Worm (Caenorhabditis elegans) whole organism, L4 larva: Measurements from ENCODE around the gene C31C9.7.
A peak's percentile ranks its signal among the peaks of the same experiment; 100 is the strongest.
"Not testable (repeated sequence)": the region's sequence is repeated elsewhere in the genome, so short reads cannot be mapped to it uniquely, and the experiment has no call there.

ENCODE experiments used
- D1046.2 ChIP-seq: fragments of 200-800 bp; sonication (Bioruptor generic); IDR thresholded peaks from 2 replicates; pipeline ENCODE4 v1.3.6; 2022; ENCODE audit warnings: missing genetic modification characterization, missing compliant biosample characterization
- F26F4.8 ChIP-seq: fragments of 200-800 bp; sonication (Bioruptor generic); conservative IDR thresholded peaks from 2 replicates; pipeline ENCODE4 v1.3.6; 2022; ENCODE audit warnings: missing genetic modification characterization, missing compliant biosample characterization
- F44E2.7 ChIP-seq: fragments of 200-800 bp; sonication (Bioruptor generic); IDR thresholded peaks from 2 replicates; pipeline ENCODE4 v2.1.2; 2022; ENCODE audit warnings: missing genetic modification characterization, missing compliant biosample characterization
- Y5F2A.4 ChIP-seq: fragments of 200-800 bp; sonication (Bioruptor generic); optimal IDR thresholded peaks from 2 replicates; lab custom pipeline; 2018; ENCODE audit warnings: mild to moderate bottlenecking, missing genetic modification characterization, missing compliant biosample characterization
- Y75B8A.6 ChIP-seq: fragments of 200-800 bp; sonication (Bioruptor generic); IDR thresholded peaks from 2 replicates; pipeline ENCODE4 v1.3.6; 2022; ENCODE audit warnings: missing genetic modification reagents, missing genetic modification characterization, missing compliant biosample characterization
- aha-1 ChIP-seq: fragments of 150-350 bp; peaks from one replicate; lab custom pipeline; 2014; ENCODE audit warnings: missing biosample characterization, missing genetic modification characterization
- arid-1 ChIP-seq: fragments of 200-800 bp; sonication (Bioruptor generic); conservative IDR thresholded peaks from 2 replicates; pipeline ENCODE4 v1.3.6; 2022; ENCODE audit warnings: missing genetic modification reagents, missing genetic modification characterization, missing compliant biosample characterization
- ceh-32 ChIP-seq: sonication (generic microtip); optimal IDR thresholded peaks from 2 replicates; lab custom pipeline; 2016; ENCODE audit warnings: mild to moderate bottlenecking, missing genetic modification characterization, missing compliant biosample characterization; ENCODE audit not compliant: poor library complexity
- ceh-82 ChIP-seq: sonication (generic microtip); optimal IDR thresholded peaks from 2 replicates; lab custom pipeline; 2017; ENCODE audit warnings: missing biosample characterization, missing genetic modification characterization
- ctbp-1 ChIP-seq: fragments of 200-800 bp; sonication (Bioruptor generic); IDR thresholded peaks from 2 replicates; pipeline ENCODE4 v1.3.6; 2022; ENCODE audit warnings: missing genetic modification reagents, missing genetic modification characterization, missing compliant biosample characterization
- dmd-6 ChIP-seq: fragments of 200-800 bp; sonication (Bioruptor generic); IDR thresholded peaks from 2 replicates; pipeline ENCODE4 v1.3.6; 2022; ENCODE audit warnings: missing genetic modification reagents, missing genetic modification characterization, missing compliant biosample characterization
- dmd-8 ChIP-seq: fragments of 200-800 bp; sonication (Bioruptor generic); IDR thresholded peaks from 2 replicates; pipeline ENCODE4 v1.3.6; 2022; ENCODE audit warnings: missing genetic modification characterization, missing compliant biosample characterization
- dmd-9 ChIP-seq: fragments of 200-800 bp; sonication (Bioruptor generic); IDR thresholded peaks from 2 replicates; pipeline ENCODE4 v1.3.6; 2022; ENCODE audit warnings: missing genetic modification reagents, missing genetic modification characterization, missing compliant biosample characterization
- duxl-1 ChIP-seq: sonication (generic microtip); optimal IDR thresholded peaks from 2 replicates; lab custom pipeline; 2016; ENCODE audit warnings: mild to moderate bottlenecking, missing genetic modification characterization, moderate library complexity, missing compliant biosample characterization; ENCODE audit not compliant: poor library complexity
- dve-1 ChIP-seq: sonication (generic microtip); optimal IDR thresholded peaks from 2 replicates; lab custom pipeline; 2017; ENCODE audit warnings: antibody characterized with exemption, mild to moderate bottlenecking, missing genetic modification characterization, missing compliant biosample characterization; ENCODE audit not compliant: insufficient read depth
- egl-43 ChIP-seq: fragments of 200-800 bp; sonication (Bioruptor generic); IDR thresholded peaks from 2 replicates; pipeline ENCODE4 v1.3.6; 2022; ENCODE audit warnings: missing genetic modification reagents, missing genetic modification characterization, missing compliant biosample characterization
- hlh-11 ChIP-seq: fragments of 200-800 bp; sonication (Bioruptor generic); optimal IDR thresholded peaks from 2 replicates; lab custom pipeline; 2018; ENCODE audit warnings: mild to moderate bottlenecking, missing genetic modification characterization, missing compliant biosample characterization
- hlh-30 ChIP-seq: sonication (generic microtip); optimal IDR thresholded peaks from 2 replicates; lab custom pipeline; 2017; ENCODE audit warnings: antibody characterized with exemption, mild to moderate bottlenecking, missing genetic modification characterization, missing compliant biosample characterization; ENCODE audit not compliant: insufficient read depth
- hmg-1.1 ChIP-seq: fragments of 200-800 bp; sonication (Bioruptor generic); IDR thresholded peaks from 2 replicates; pipeline ENCODE4 v1.3.6; 2022; ENCODE audit warnings: missing genetic modification reagents, missing genetic modification characterization, missing compliant biosample characterization
- lim-7 ChIP-seq: fragments of 200-800 bp; sonication (Bioruptor generic); IDR thresholded peaks from 2 replicates; pipeline ENCODE4 v1.3.6; 2022; ENCODE audit warnings: missing genetic modification characterization, missing compliant biosample characterization
- lin-38 ChIP-seq: fragments of 200-800 bp; sonication (Bioruptor generic); IDR thresholded peaks from 2 replicates; pipeline ENCODE4 v1.3.6; 2022; ENCODE audit warnings: missing genetic modification reagents, missing genetic modification characterization, missing compliant biosample characterization
- lin-39 ChIP-seq: fragments of 150-350 bp; optimal IDR thresholded peaks from 2 replicates; lab custom pipeline; 2014; ENCODE audit warnings: missing biosample characterization, missing genetic modification reagents, missing genetic modification characterization
- lsy-2 ChIP-seq, 2 experiments: fragments of 150-350 bp in 1 of 2; sonication (generic microtip) in 1 of 2; optimal IDR thresholded peaks; 2 replicates each; lab custom pipeline; 2014 to 2017; ENCODE audit warnings: missing biosample characterization in 2 of 2, missing genetic modification characterization in 2 of 2
- madf-5 ChIP-seq, 2 experiments: fragments of 200-800 bp; sonication (Bioruptor generic); IDR thresholded peaks; 2 replicates each; pipeline ENCODE4 v1.3.6; 2022; ENCODE audit warnings: missing compliant biosample characterization in 2 of 2, missing genetic modification characterization in 2 of 2
- mdl-1 ChIP-seq, 2 experiments: fragments of 150-350 bp in 1 of 2; sonication (generic microtip) in 1 of 2; optimal IDR thresholded peaks; 2 replicates each; lab custom pipeline; 2014 to 2017; ENCODE audit warnings: missing biosample characterization in 2 of 2, missing genetic modification characterization in 2 of 2
- nhr-237 ChIP-seq: sonication (generic microtip); optimal IDR thresholded peaks from 2 replicates; lab custom pipeline; 2017; ENCODE audit warnings: missing biosample characterization, missing genetic modification characterization
- nhr-28 ChIP-seq: fragments of 150-350 bp; optimal IDR thresholded peaks from 2 replicates; lab custom pipeline; 2014; ENCODE audit warnings: missing biosample characterization, missing genetic modification characterization
- nhr-42 ChIP-seq: fragments of 200-800 bp; sonication (Bioruptor generic); IDR thresholded peaks from 2 replicates; pipeline ENCODE4 v1.3.6; 2022; ENCODE audit warnings: missing genetic modification characterization, missing compliant biosample characterization
- nhr-48 ChIP-seq: sonication (generic microtip); optimal IDR thresholded peaks from 2 replicates; lab custom pipeline; 2016; ENCODE audit warnings: mild to moderate bottlenecking, missing genetic modification characterization, missing compliant biosample characterization
- pha-4 ChIP-seq, 2 experiments: fragments of 150-350 bp in 1 of 2; fragments of 200-800 bp in 1 of 2; sonication (Bioruptor generic) in 1 of 2; IDR thresholded peaks in 1 of 2; optimal IDR thresholded peaks in 1 of 2; 2 replicates each; pipeline versions ENCODE4 v1.3.6 to Lab custom; 2014 to 2022; ENCODE audit warnings: missing genetic modification characterization in 2 of 2, missing genetic modification reagents in 2 of 2, missing biosample characterization in 1 of 2, missing compliant biosample characterization in 1 of 2
- saeg-2 ChIP-seq: fragments of 200-800 bp; sonication (Bioruptor generic); IDR thresholded peaks from 2 replicates; pipeline ENCODE4 v1.3.6; 2022; ENCODE audit warnings: missing genetic modification reagents, missing genetic modification characterization, missing compliant biosample characterization
- set-16 ChIP-seq: fragments of 200-800 bp; sonication (Bioruptor generic); IDR thresholded peaks from 2 replicates; pipeline ENCODE4 v1.3.6; 2022; ENCODE audit warnings: missing genetic modification reagents, missing genetic modification characterization, missing compliant biosample characterization
- snpc-1.2 ChIP-seq: fragments of 200-800 bp; sonication (Bioruptor generic); IDR thresholded peaks from 2 replicates; pipeline ENCODE4 v1.3.6; 2022; ENCODE audit warnings: missing genetic modification reagents, missing genetic modification characterization, missing compliant biosample characterization
- tra-1 ChIP-seq: fragments of 200-800 bp; sonication (Bioruptor generic); IDR thresholded peaks from 2 replicates; pipeline ENCODE4 v1.3.6; 2022; ENCODE audit warnings: missing genetic modification reagents, missing genetic modification characterization, missing compliant biosample characterization
- unc-130 ChIP-seq: sonication (generic microtip); optimal IDR thresholded peaks from 2 replicates; lab custom pipeline; 2016; ENCODE audit warnings: missing genetic modification reagents, missing genetic modification characterization, missing compliant biosample characterization
- unc-62 ChIP-seq, 3 experiments: fragments of 150-350 bp in 1 of 3; sonication (generic microtip); optimal IDR thresholded peaks in 2 of 3; peaks in 1 of 3; 1 replicate in 1 of 3; 2 replicates in 2 of 3; lab custom pipeline; 2014 to 2017; ENCODE audit warnings: missing biosample characterization in 3 of 3, missing genetic modification characterization in 3 of 3, missing genetic modification reagents in 3 of 3, missing genotype in 1 of 3
- vab-7 ChIP-seq: fragments of 200-800 bp; sonication (Bioruptor generic); IDR thresholded peaks from 2 replicates; pipeline ENCODE4 v1.3.6; 2022; ENCODE audit warnings: missing genetic modification reagents, missing genetic modification characterization, missing compliant biosample characterization
- zag-1 ChIP-seq: fragments of 150-350 bp; optimal IDR thresholded peaks from 2 replicates; lab custom pipeline; 2014; ENCODE audit warnings: missing biosample characterization, missing genetic modification characterization

The C31C9.7 gene

ce11 chrII:13641311-13641710 lies 27.6 kb upstream of the C31C9.7 start, which contains the start of gene fbxa-167:
Gene fbxa-167, plus strand, starts transcription at chrII:13641489.
- TF ChIP-seq Y5F2A.4 (no peak), unc-62 (GFP tag; optimal IDR thresholded peaks at IDR 0.05 in 1 of 2; lab: Kevin White, UChicago) (peak in 1 of 2 experiments; percentile 32), unc-62 (tag; optimal IDR thresholded peaks at IDR 0.05; lab: Kevin White, UChicago) (no peak), lsy-2 (tag; optimal IDR thresholded peaks at IDR 0.05; lab: Kevin White, UChicago) (peak in 1 of 2 experiments; percentile 15), madf-5 (GFP tag; IDR thresholded peaks at IDR 0.05; lab: Robert Waterston, UW) (no peak), aha-1 (tag; lab: Kevin White, UChicago) (peak; percentile 16)

DNA sequence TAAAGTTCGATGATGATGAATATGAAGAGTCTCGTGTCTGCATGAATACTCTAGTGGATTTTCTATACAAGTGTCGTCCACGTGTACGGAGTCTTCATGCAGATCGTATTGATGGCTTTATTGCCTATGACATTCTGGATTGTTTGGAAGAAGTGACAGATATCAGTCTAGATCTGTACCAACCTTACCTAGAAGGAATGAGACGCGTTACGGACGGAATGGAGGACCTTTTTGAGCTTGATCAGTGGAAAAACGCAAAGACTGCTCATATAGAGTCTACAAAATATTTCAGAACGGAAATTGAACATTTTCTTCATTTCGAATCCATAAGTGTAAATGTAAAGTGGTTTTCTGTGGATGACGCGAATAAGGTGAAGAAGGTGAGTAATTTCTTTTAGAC lies 20.7 kb upstream of the C31C9.7 start, which contains the start of gene fbxa-169:
Gene fbxa-169, plus strand, starts transcription at position 301 of the 400 bp plus-strand sequence.
- TF ChIP-seq aha-1 (tag; lab: Kevin White, UChicago) (peak; percentile 83), lin-39 (tag; lab: Kevin White, UChicago) (no peak), zag-1 (tag; lab: Kevin White, UChicago) (no peak), ceh-32 (tag; lab: Kevin White, UChicago) (no peak)

DNA sequence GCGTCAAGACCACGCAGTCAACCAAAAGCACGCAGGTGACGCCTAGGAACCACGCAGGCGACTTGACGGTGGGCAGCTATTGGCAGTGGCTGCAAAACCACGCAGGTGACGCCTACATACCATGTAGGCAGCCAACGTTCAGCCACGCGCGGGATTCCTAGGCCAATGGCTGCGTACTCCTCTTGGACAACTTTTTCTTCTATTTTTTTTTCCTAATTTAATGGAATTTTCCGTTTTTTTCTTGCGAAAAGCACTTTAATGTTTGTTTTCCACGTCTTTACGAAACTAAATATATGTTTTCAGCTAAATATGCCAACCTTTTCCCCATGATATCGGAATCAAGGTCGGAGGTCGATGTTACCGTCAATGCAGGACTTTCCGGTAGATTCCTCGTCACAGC lies 14.2 kb upstream of the C31C9.7 start, which contains the start of gene C31C9.9:
Gene C31C9.9, plus strand, starts transcription at position 301 of the 400 bp plus-strand sequence.
- peak; percentile 55 for TF ChIP-seq set-16 (GFP tag; lab: Robert Waterston, UW)

ce11 chrII:13658424-13658823 lies 10.5 kb upstream of the C31C9.7 start:
- TF ChIP-seq pha-4 (GFP tag; IDR thresholded peaks at IDR 0.05; lab: Robert Waterston, UW) = peak; percentile 79
- not testable (repeated sequence) for TF ChIP-seq pha-4 (tag; optimal IDR thresholded peaks at IDR 0.05; lab: Kevin White, UChicago)
- peak; percentile 60; the same call in 1 of the 2 replicates for TF ChIP-seq lin-38 (GFP tag; lab: Robert Waterston, UW)
- TF ChIP-seq F26F4.8 (GFP tag; lab: Robert Waterston, UW) = peak; percentile 77; the same call in 1 of the 2 replicates
- peak; percentile 49; the same call in 1 of the 2 replicates for TF ChIP-seq vab-7
- 0 out of 2 replicates have a peak, but pooled peaks have one; percentile 50 for TF ChIP-seq D1046.2 (GFP tag; lab: Robert Waterston, UW)
- peak; percentile 70; the same call in 1 of the 2 replicates for TF ChIP-seq dmd-8 (GFP tag; lab: Robert Waterston, UW)
- TF ChIP-seq tra-1 = peak; percentile 68; the same call in 1 of the 2 replicates
- TF ChIP-seq egl-43 = peak; percentile 77
- TF ChIP-seq hmg-1.1 = peak; percentile 33; the same call in 1 of the 2 replicates
- TF ChIP-seq lim-7 = peak; percentile 88
- TF ChIP-seq snpc-1.2 (GFP tag; lab: Robert Waterston, UW) = 0 out of 2 replicates have a peak, but pooled peaks have one; percentile 43
- TF ChIP-seq F44E2.7 (GFP tag; lab: Robert Waterston, UW) = peak; percentile 61; the same call in 1 of the 2 replicates
- peak; percentile 35; the same call in 1 of the 2 replicates for TF ChIP-seq Y75B8A.6 (GFP tag; lab: Robert Waterston, UW)
- TF ChIP-seq arid-1 (GFP tag; lab: Robert Waterston, UW) = peak; percentile 79
- 0 out of 2 replicates have a peak, but pooled peaks have one; percentile 18 for TF ChIP-seq dmd-6 (GFP tag; lab: Robert Waterston, UW)
- TF ChIP-seq ctbp-1 = 0 out of 2 replicates have a peak, but pooled peaks have one; percentile 50
- TF ChIP-seq, all 104 proteins: peak for 16; not testable (repeated sequence) for 88

- peak; percentile 74 for TF ChIP-seq dmd-6 (GFP tag; lab: Robert Waterston, UW)
- TF ChIP-seq, all 104 proteins: peak for 1; not testable (repeated sequence) for 103
Measured at ce11 chrII:13661990-13662389, 6.9 kb upstream of the C31C9.7 start, which contains the start of gene C31C9.6. Gene C31C9.6, minus strand, starts transcription at chrII:13662090.

DNA sequence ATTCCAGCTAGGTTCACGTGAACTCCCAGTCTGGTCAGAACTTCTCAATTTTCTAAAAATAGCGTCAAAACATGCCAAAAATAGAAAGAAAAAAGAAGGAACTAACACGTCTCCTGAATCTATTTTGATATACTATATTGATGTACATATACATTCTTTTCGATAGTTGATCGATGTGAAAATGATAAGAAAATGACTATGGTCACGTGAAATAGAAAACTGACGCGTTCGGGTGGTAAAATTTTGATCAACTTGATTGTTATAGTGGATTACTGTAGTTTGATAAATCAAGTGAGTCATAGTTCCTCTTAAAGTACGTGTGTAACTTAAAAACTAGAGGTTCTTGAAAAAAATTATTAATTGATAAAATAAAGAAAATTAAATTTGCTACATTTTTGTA lies 4.5 kb upstream of the C31C9.7 start:
- TF ChIP-seq zag-1 (tag; lab: Kevin White, UChicago) (no peak), nhr-42 (no peak), nhr-48 (tag; lab: Kevin White, UChicago) (peak; percentile 60), hlh-30 (tag; lab: Kevin White, UChicago) (peak; percentile 36), dmd-9 (GFP tag; lab: Robert Waterston, UW) (no peak), lin-39 (tag; lab: Kevin White, UChicago) (no peak), saeg-2 (GFP tag; lab: Robert Waterston, UW) (no peak), dve-1 (tag; lab: Kevin White, UChicago) (peak; percentile 82), nhr-237 (tag; lab: Kevin White, UChicago) (no peak), mdl-1 (tag; optimal IDR thresholded peaks at IDR 0.05; lab: Kevin White, UChicago) (peak in 1 of 2 experiments; percentile 40), arid-1 (GFP tag; lab: Robert Waterston, UW) (no peak), duxl-1 (no peak), hlh-11 (peak; percentile 66), unc-130 (no peak), ceh-82 (tag; lab: Kevin White, UChicago) (no peak), nhr-28 (tag; lab: Kevin White, UChicago) (peak; percentile 74)
